Worm (Caenorhabditis elegans): ENCODE measurements around the gene nhr-281.

The nhr-281 gene

DNA sequence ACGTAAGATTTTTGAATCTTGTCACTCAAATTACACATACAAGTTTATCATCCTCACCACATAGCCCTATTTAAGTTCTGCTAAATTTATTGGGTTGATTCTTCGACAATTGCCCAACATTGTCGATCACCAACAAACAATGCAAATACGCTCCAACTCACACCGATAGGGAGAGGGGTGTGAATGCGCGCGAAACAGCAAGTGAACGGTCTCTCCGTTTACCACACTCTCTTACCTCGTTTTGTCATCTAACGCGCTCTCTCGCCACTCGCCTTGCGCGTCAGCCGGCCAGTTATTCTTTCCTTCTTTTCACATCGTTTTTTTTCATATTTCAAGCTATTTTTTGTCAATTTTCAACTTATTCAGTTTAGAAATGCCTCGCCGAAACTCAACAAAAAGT is 11.3 kb downstream of the nhr-281 start, which contains the start of gene F16B12.6 (continued):
- no peak for TF ChIP-seq nfya-2 (GFP tag; IDR thresholded peaks at IDR 0.05)
- peak; percentile 60 for TF ChIP-seq nhr-80 (tag; optimal IDR thresholded peaks at IDR 0.05)
- peak; percentile 90 for TF ChIP-seq mcd-1 (GFP tag; IDR thresholded peaks at IDR 0.05)
- TF ChIP-seq hmg-1.2 (GFP tag; IDR thresholded peaks at IDR 0.05): peak; percentile 91
- TF ChIP-seq F57C9.4 (tag; optimal IDR thresholded peaks at IDR 0.05): no peak
- no peak for TF ChIP-seq cebp-1 (GFP tag; IDR thresholded peaks at IDR 0.05)
- no peak for TF ChIP-seq cebp-1 (tag; optimal IDR thresholded peaks at IDR 0.05)
- no peak for TF ChIP-seq attf-3 (GFP tag; conservative IDR thresholded peaks at IDR 0.05)
- no peak for TF ChIP-seq snpc-3.4 (tag; optimal IDR thresholded peaks at IDR 0.05)
- TF ChIP-seq snpc-1.1 (tag; optimal IDR thresholded peaks at IDR 0.05; ENCODE audit: insufficient read depth): no peak
- no peak for TF ChIP-seq rpc-1 (optimal IDR thresholded peaks at IDR 0.05)
- no peak for TF ChIP-seq rpc-1 (tag; optimal IDR thresholded peaks at IDR 0.05)
- peak; percentile 56; the same call in 1 of the 2 replicates for TF ChIP-seq pbrm-1 (GFP tag; IDR thresholded peaks at IDR 0.05)
- no peak for TF ChIP-seq T26A5.8 (tag; optimal IDR thresholded peaks at IDR 0.05)
- TF ChIP-seq Y53G8AR.9 (GFP tag; conservative IDR thresholded peaks at IDR 0.05): no peak
- no peak for TF ChIP-seq C06A6.2 (GFP tag; conservative IDR thresholded peaks at IDR 0.05)
- TF ChIP-seq tbp1 (GFP tag; optimal IDR thresholded peaks at IDR 0.05): peak; percentile 38
- TF ChIP-seq aptf-3 (GFP tag; IDR thresholded peaks at IDR 0.05): no peak
- TF ChIP-seq B0035.1 (tag; optimal IDR thresholded peaks at IDR 0.05): no peak
- TF ChIP-seq zfh-2 (GFP tag; conservative IDR thresholded peaks at IDR 0.05): 0 out of 2 replicates have a peak, but pooled peaks have one; percentile 39
- TF ChIP-seq attf-5 (GFP tag; optimal IDR thresholded peaks at IDR 0.05): peak; percentile 92
- no peak for TF ChIP-seq unc-130 (GFP tag; optimal IDR thresholded peaks at IDR 0.05)
- TF ChIP-seq madf-6 (GFP tag; IDR thresholded peaks at IDR 0.05): peak; percentile 43; the same call in 1 of the 2 replicates
- no peak for TF ChIP-seq hlh-26 (GFP tag; conservative IDR thresholded peaks at IDR 0.05)
- TF ChIP-seq ekl-4 (GFP tag; IDR thresholded peaks at IDR 0.05): no peak
- no peak for TF ChIP-seq ets-4 (GFP tag; optimal IDR thresholded peaks at IDR 0.05)
- TF ChIP-seq egl-18 (GFP tag; IDR thresholded peaks at IDR 0.05): 0 out of 2 replicates have a peak, but pooled peaks have one; percentile 67
- peak in 1 of 3 experiments; percentile 39 for TF ChIP-seq lin-35 (GFP tag; optimal IDR thresholded peaks at IDR 0.05)
- no peak for TF ChIP-seq Y79H2A.3 (GFP tag; conservative IDR thresholded peaks at IDR 0.05)
- TF ChIP-seq F57A8.1 (GFP tag; optimal IDR thresholded peaks at IDR 0.05): no peak

DNA sequence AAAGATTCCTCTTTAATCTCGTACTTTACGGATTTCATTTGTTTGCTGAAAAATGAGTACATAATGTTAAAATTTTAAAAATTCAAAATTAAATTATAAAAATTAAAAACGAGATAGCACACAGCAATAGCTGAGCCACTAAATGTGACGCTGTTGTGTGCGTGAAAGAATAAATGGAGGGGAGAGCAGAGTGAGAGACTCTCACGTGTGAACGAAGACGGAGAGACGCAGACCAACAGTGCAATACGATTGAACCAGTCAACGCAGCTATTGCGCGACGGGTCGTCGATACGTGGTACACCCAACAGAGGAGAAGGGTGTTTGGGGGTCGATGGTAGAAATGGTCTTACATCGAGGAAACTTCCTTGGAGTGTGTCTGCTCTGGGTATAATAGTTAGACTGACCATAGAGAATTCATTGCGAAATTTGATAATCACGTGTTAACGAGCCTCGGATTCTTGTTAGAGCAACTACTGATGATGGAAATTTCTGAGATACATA is 14.6 kb downstream of the nhr-281 start, which contains the start of gene F16B12.4:
Gene F16B12.4, minus strand, starts transcription at position 51 of the 501 bp plus-strand sequence.
- TF ChIP-seq hmg-1.2 (GFP tag; IDR thresholded peaks at IDR 0.05): peak; percentile 81; the same call in 1 of the 2 replicates
- TF ChIP-seq mcd-1 (GFP tag; IDR thresholded peaks at IDR 0.05): no peak
- TF ChIP-seq cebp-1 (GFP tag; IDR thresholded peaks at IDR 0.05): peak; percentile 67
- TF ChIP-seq cebp-1 (tag; optimal IDR thresholded peaks at IDR 0.05): peak; percentile 80

DNA sequence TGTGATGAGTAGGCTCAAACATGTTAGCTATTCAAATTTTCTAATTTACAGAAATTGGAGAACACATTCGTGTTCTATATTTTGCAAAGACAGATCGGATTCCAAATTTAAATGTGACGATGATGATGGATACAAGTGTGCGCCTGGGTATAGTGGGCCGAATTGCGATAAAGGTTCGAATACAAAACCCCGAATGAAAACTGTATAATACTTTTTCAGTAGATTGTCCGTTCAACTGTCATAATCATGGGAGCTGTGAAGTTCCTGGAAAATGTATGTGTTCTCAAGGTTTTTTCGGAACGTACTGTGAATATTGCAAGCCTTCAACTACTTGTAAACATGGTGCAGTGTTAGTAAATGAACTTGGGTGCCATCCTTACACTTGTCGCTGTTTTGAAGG is 22.3 kb downstream of the nhr-281 start:
- TF ChIP-seq ama-1 (optimal IDR thresholded peaks at IDR 0.05) (no peak), ama-1 (GFP tag; optimal IDR thresholded peaks at IDR 0.05) (no peak), ztf-18 (tag; optimal IDR thresholded peaks at IDR 0.05) (no peak), lin-35 (GFP tag; optimal IDR thresholded peaks at IDR 0.05) (no peak), F49E8.2 (tag; optimal IDR thresholded peaks at IDR 0.05; ENCODE audit: insufficient read depth) (no peak), hlh-12 (tag; optimal IDR thresholded peaks at IDR 0.05) (no peak), snpc-1.1 (tag; optimal IDR thresholded peaks at IDR 0.05; ENCODE audit: insufficient read depth) (no peak), dox-1 (GFP tag; IDR thresholded peaks at IDR 0.05) (no peak), mcd-1 (GFP tag; IDR thresholded peaks at IDR 0.05) (no peak), ztf-25 (GFP tag; IDR thresholded peaks at IDR 0.05) (no peak)

Data from whole organism, young adult.